Worm (Caenorhabditis elegans) whole organism, L4 larva: ENCODE measurements around the gene srx-38.
A peak's percentile ranks its signal among the peaks of the same experiment; 100 is the strongest.

Experiments
- D1046.2 ChIP-seq: fragments of 200-800 bp; sonication (Bioruptor generic); IDR thresholded peaks from 2 replicates; pipeline ENCODE4 v1.3.6; 2022; ENCODE audit warnings: missing genetic modification characterization, missing compliant biosample characterization
- Y75B8A.6 ChIP-seq: fragments of 200-800 bp; sonication (Bioruptor generic); IDR thresholded peaks from 2 replicates; pipeline ENCODE4 v1.3.6; 2022; ENCODE audit warnings: missing genetic modification reagents, missing genetic modification characterization, missing compliant biosample characterization
- ZK546.5 ChIP-seq, 2 experiments: sonication (generic microtip); optimal IDR thresholded peaks; 2 replicates each; lab custom pipeline; 2017; ENCODE audit warnings: missing biosample characterization in 2 of 2, missing genetic modification characterization in 2 of 2
- aha-1 ChIP-seq: fragments of 150-350 bp; peaks from one replicate; lab custom pipeline; 2014; ENCODE audit warnings: missing biosample characterization, missing genetic modification characterization
- ceh-44 ChIP-seq: fragments of 200-800 bp; sonication (Bioruptor generic); IDR thresholded peaks from 2 replicates; pipeline ENCODE4 v1.3.6; 2022; ENCODE audit warnings: missing genetic modification reagents, missing genetic modification characterization, missing compliant biosample characterization
- ces-1 ChIP-seq: fragments of 150-350 bp; sonication (generic microtip); optimal IDR thresholded peaks from 4 replicates; lab custom pipeline; 2014; ENCODE audit warnings: missing biosample characterization, missing genetic modification reagents, missing genetic modification characterization
- daf-16 ChIP-seq, 3 experiments: sonication (generic microtip); optimal IDR thresholded peaks; 2 replicates each; lab custom pipeline; 2016 to 2017; ENCODE audit warnings: missing genetic modification characterization in 3 of 3, missing genetic modification reagents in 3 of 3, mild to moderate bottlenecking in 2 of 3, missing compliant biosample characterization in 2 of 3, missing biosample characterization in 1 of 3, moderate library complexity in 1 of 3
- dpl-1 ChIP-seq: fragments of 150-350 bp; optimal IDR thresholded peaks from 2 replicates; lab custom pipeline; 2014; ENCODE audit warnings: missing biosample characterization, missing genetic modification reagents, missing genetic modification characterization
- egl-43 ChIP-seq: fragments of 200-800 bp; sonication (Bioruptor generic); IDR thresholded peaks from 2 replicates; pipeline ENCODE4 v1.3.6; 2022; ENCODE audit warnings: missing genetic modification reagents, missing genetic modification characterization, missing compliant biosample characterization
- fkh-10 ChIP-seq: fragments of 150-350 bp; optimal IDR thresholded peaks from 2 replicates; lab custom pipeline; 2014; ENCODE audit warnings: missing biosample characterization, missing genetic modification reagents, missing genetic modification characterization
- gei-8 ChIP-seq: fragments of 200-800 bp; sonication (Bioruptor generic); optimal IDR thresholded peaks from 2 replicates; lab custom pipeline; 2018; ENCODE audit warnings: mild to moderate bottlenecking, missing genetic modification characterization, missing compliant biosample characterization
- hif-1 ChIP-seq, 2 experiments: sonication (generic microtip); optimal IDR thresholded peaks; 2 replicates each; lab custom pipeline; 2016 to 2017; ENCODE audit warnings: missing compliant biosample characterization in 2 of 2, missing genetic modification characterization in 2 of 2, missing genetic modification reagents in 2 of 2, missing genotype in 2 of 2, mild to moderate bottlenecking in 1 of 2
- hlh-30 ChIP-seq: sonication (generic microtip); optimal IDR thresholded peaks from 2 replicates; lab custom pipeline; 2017; ENCODE audit warnings: antibody characterized with exemption, mild to moderate bottlenecking, missing genetic modification characterization, missing compliant biosample characterization; ENCODE audit not compliant: insufficient read depth
- lin-13 ChIP-seq: fragments of 150-350 bp; optimal IDR thresholded peaks from 2 replicates; lab custom pipeline; 2014; ENCODE audit warnings: missing biosample characterization, missing genetic modification reagents, missing genetic modification characterization
- lin-39 ChIP-seq: fragments of 150-350 bp; optimal IDR thresholded peaks from 2 replicates; lab custom pipeline; 2014; ENCODE audit warnings: missing biosample characterization, missing genetic modification reagents, missing genetic modification characterization
- lir-3 ChIP-seq: sonication (generic microtip); optimal IDR thresholded peaks from 2 replicates; lab custom pipeline; 2016; ENCODE audit warnings: mild to moderate bottlenecking, missing genetic modification characterization, missing compliant biosample characterization
- mdl-1 ChIP-seq, 2 experiments: fragments of 150-350 bp in 1 of 2; sonication (generic microtip) in 1 of 2; optimal IDR thresholded peaks; 2 replicates each; lab custom pipeline; 2014 to 2017; ENCODE audit warnings: missing biosample characterization in 2 of 2, missing genetic modification characterization in 2 of 2
- mep-1 ChIP-seq: fragments of 150-350 bp; sonication (generic microtip); optimal IDR thresholded peaks from 3 replicates; lab custom pipeline; 2014; ENCODE audit warnings: missing biosample characterization, missing genetic modification characterization
- mes-2 ChIP-seq: sonication (generic microtip); optimal IDR thresholded peaks from 2 replicates; lab custom pipeline; 2016; ENCODE audit warnings: missing genotype, mild to moderate bottlenecking, missing genetic modification characterization, missing compliant biosample characterization; ENCODE audit not compliant: poor library complexity, severe bottlenecking
- mxl-2 ChIP-seq: fragments of 200-800 bp; sonication (Bioruptor generic); conservative IDR thresholded peaks from 2 replicates; pipeline ENCODE4 v1.3.6; 2022; ENCODE audit warnings: missing genetic modification reagents, missing genetic modification characterization, missing compliant biosample characterization
- nhr-111 ChIP-seq: fragments of 200-800 bp; sonication (Bioruptor generic); optimal IDR thresholded peaks from 2 replicates; lab custom pipeline; 2018; ENCODE audit warnings: mild to moderate bottlenecking, missing genetic modification characterization, missing compliant biosample characterization
- nhr-28 ChIP-seq: fragments of 150-350 bp; optimal IDR thresholded peaks from 2 replicates; lab custom pipeline; 2014; ENCODE audit warnings: missing biosample characterization, missing genetic modification characterization
- nhr-41 ChIP-seq: fragments of 200-800 bp; sonication (Bioruptor generic); IDR thresholded peaks from 2 replicates; pipeline ENCODE4 v1.3.6; 2022; ENCODE audit warnings: missing genetic modification reagents, missing genetic modification characterization, missing compliant biosample characterization
- nhr-48 ChIP-seq: sonication (generic microtip); optimal IDR thresholded peaks from 2 replicates; lab custom pipeline; 2016; ENCODE audit warnings: mild to moderate bottlenecking, missing genetic modification characterization, missing compliant biosample characterization
- nhr-77 ChIP-seq: fragments of 150-350 bp; optimal IDR thresholded peaks from 2 replicates; lab custom pipeline; 2014; ENCODE audit warnings: missing biosample characterization, missing genetic modification characterization
- php-3 ChIP-seq: fragments of 200-800 bp; sonication (Bioruptor generic); IDR thresholded peaks from 2 replicates; pipeline ENCODE4 v1.3.6; 2022; ENCODE audit warnings: missing genetic modification reagents, missing genetic modification characterization, missing compliant biosample characterization
- rbr-2 ChIP-seq: sonication (generic microtip); optimal IDR thresholded peaks from 2 replicates; lab custom pipeline; 2016; ENCODE audit warnings: missing genotype, missing genetic modification characterization, missing compliant biosample characterization
- saeg-2 ChIP-seq: fragments of 200-800 bp; sonication (Bioruptor generic); IDR thresholded peaks from 2 replicates; pipeline ENCODE4 v1.3.6; 2022; ENCODE audit warnings: missing genetic modification reagents, missing genetic modification characterization, missing compliant biosample characterization
- set-16 ChIP-seq: fragments of 200-800 bp; sonication (Bioruptor generic); IDR thresholded peaks from 2 replicates; pipeline ENCODE4 v1.3.6; 2022; ENCODE audit warnings: missing genetic modification reagents, missing genetic modification characterization, missing compliant biosample characterization
- tra-1 ChIP-seq: fragments of 200-800 bp; sonication (Bioruptor generic); IDR thresholded peaks from 2 replicates; pipeline ENCODE4 v1.3.6; 2022; ENCODE audit warnings: missing genetic modification reagents, missing genetic modification characterization, missing compliant biosample characterization
- unc-62 ChIP-seq, 3 experiments: fragments of 150-350 bp in 1 of 3; sonication (generic microtip); optimal IDR thresholded peaks in 2 of 3; peaks in 1 of 3; 1 replicate in 1 of 3; 2 replicates in 2 of 3; lab custom pipeline; 2014 to 2017; ENCODE audit warnings: missing biosample characterization in 3 of 3, missing genetic modification characterization in 3 of 3, missing genetic modification reagents in 3 of 3, missing genotype in 1 of 3
- zip-11 ChIP-seq: fragments of 200-800 bp; sonication (Bioruptor generic); IDR thresholded peaks from 2 replicates; pipeline ENCODE4 v1.3.6; 2022; ENCODE audit warnings: missing genetic modification characterization, missing compliant biosample characterization

srx-38 gene

ce11 chrV:5119679-5120078 lies 35.7 kb downstream of the srx-38 start, which contains the start of gene sid-1 (continued):
- TF ChIP-seq rbr-2 (no peak), daf-16 (GFP tag; optimal IDR thresholded peaks at IDR 0.05; lab: Kevin White, UChicago) (no peak), daf-16 (tag; optimal IDR thresholded peaks at IDR 0.05; lab: Kevin White, UChicago) (peak; percentile 81), nhr-77 (no peak), hlh-30 (tag; lab: Kevin White, UChicago) (no peak), ces-1 (GFP tag; lab: Kevin White, UChicago) (no peak), gei-8 (GFP tag; lab: Kevin White, UChicago) (no peak), saeg-2 (GFP tag; lab: Robert Waterston, UW) (no peak), nhr-111 (GFP tag; lab: Kevin White, UChicago) (no peak)

ce11 chrV:5119109-5119508 lies 36.3 kb downstream of the srx-38 start, which contains the start of gene C04F5.9:
C04F5.9 (minus strand) TSS chrV:5119209.
- no peak for TF ChIP-seq unc-62 (GFP tag; optimal IDR thresholded peaks at IDR 0.05 in 1 of 2; lab: Kevin White, UChicago)
- no peak for TF ChIP-seq unc-62 (tag; optimal IDR thresholded peaks at IDR 0.05; lab: Kevin White, UChicago)
- peak; percentile 21 for TF ChIP-seq mes-2 (tag; lab: Kevin White, UChicago)
- TF ChIP-seq fkh-10 (GFP tag; lab: Kevin White, UChicago), result no peak

ce11 chrV:5113654-5114053 lies 41.8 kb downstream of the srx-38 start, which contains the start of gene C04F5.8:
C04F5.8 (minus strand) TSS chrV:5113754.
- no peak for TF ChIP-seq set-16 (GFP tag; lab: Robert Waterston, UW)
- TF ChIP-seq D1046.2 (GFP tag; lab: Robert Waterston, UW), result no peak
- no peak for TF ChIP-seq unc-62 (GFP tag; optimal IDR thresholded peaks at IDR 0.05 in 1 of 2; lab: Kevin White, UChicago)
- no peak for TF ChIP-seq unc-62 (tag; optimal IDR thresholded peaks at IDR 0.05; lab: Kevin White, UChicago)
- no peak for TF ChIP-seq zip-11
- no peak for TF ChIP-seq mep-1 (tag; lab: Kevin White, UChicago)
- no peak for TF ChIP-seq mxl-2 (GFP tag; lab: Robert Waterston, UW)
- TF ChIP-seq egl-43, result no peak
- no peak for TF ChIP-seq dpl-1
- TF ChIP-seq lin-13 (GFP tag; lab: Kevin White, UChicago), result no peak

- TF ChIP-seq aha-1 (peak; percentile 26), nhr-41 (GFP tag; lab: Robert Waterston, UW) (no peak), ZK546.5 (tag; optimal IDR thresholded peaks at IDR 0.05; lab: Kevin White, UChicago) (no peak), tra-1 (GFP tag; lab: Robert Waterston, UW) (no peak), mes-2 (tag; lab: Kevin White, UChicago) (no peak), unc-62 (GFP tag; optimal IDR thresholded peaks at IDR 0.05 in 1 of 2; lab: Kevin White, UChicago) (peak in 1 of 2 experiments; percentile 61), unc-62 (tag; optimal IDR thresholded peaks at IDR 0.05; lab: Kevin White, UChicago) (no peak), nhr-28 (tag; lab: Kevin White, UChicago) (peak; percentile 99), nhr-48 (peak; percentile 46), D1046.2 (GFP tag; lab: Robert Waterston, UW) (no peak), php-3 (GFP tag; lab: Robert Waterston, UW) (no peak), hif-1 (tag; optimal IDR thresholded peaks at IDR 0.05; lab: Kevin White, UChicago) (no peak), Y75B8A.6 (GFP tag; lab: Robert Waterston, UW) (no peak), ceh-44 (no peak), mdl-1 (tag; optimal IDR thresholded peaks at IDR 0.05; lab: Kevin White, UChicago) (peak in 1 of 2 experiments; percentile 11)
Measured at ce11 chrV:5110684-5111083, 44.7 kb downstream of the srx-38 start, which contains the start of gene ugt-63. ugt-63 (minus strand) TSS chrV:5110772.

DNA sequence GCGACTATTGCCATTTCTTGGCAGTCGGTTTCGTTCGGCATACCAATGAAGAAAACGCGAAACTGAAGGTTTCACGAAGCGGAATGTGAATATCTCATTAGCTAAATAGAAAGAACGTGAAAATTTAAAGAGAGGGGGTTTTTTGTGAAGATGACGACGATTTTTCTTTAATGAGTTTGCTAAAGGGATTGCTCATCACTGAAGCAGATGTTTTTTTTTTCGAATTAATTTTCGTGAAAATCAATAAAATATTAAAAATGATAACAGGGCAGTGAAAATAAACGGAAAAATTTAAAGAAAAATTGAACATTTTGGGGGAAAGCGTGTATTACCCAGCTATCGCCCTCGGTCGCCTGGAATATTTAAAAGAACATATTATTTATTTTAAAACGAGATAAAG lies 47.6 kb downstream of the srx-38 start, which contains the start of gene srab-3:
TSS of gene srab-3 (minus strand) at position 101 of the 400 bp plus-strand sequence.
- TF ChIP-seq lir-3 (no peak), nhr-41 (GFP tag; lab: Robert Waterston, UW) (no peak), lin-39 (no peak)
